Worm (Caenorhabditis elegans): ENCODE results near the gene cyp-33C8.

DNA sequence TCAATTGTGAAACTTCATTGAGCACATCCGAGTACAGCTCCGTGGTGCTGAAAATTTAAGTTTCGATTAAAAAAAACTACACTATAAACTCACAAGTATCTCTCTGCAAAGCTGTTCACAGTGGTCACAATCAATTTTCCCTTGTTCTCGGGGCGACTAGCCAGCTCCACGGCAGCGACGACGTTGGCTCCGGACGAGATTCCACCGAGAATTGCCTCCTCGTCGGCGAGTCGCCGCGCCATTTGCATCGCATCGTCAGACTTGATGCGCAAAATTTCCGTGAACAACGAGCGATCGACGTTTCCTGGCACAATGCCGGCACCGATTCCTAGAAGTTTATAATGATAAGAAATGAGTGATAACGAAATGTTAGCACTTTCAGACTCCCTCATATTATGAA is 28.7 kb downstream of the cyp-33C8 start:
- no peak for TF ChIP-seq ztf-28 (GFP tag; IDR thresholded peaks at IDR 0.05)
- TF ChIP-seq egrh-3 (GFP tag; IDR thresholded peaks at IDR 0.05), result peak; percentile 19; the same call in 1 of the 2 replicates

Measured in whole organism, young adult.